Worm (Caenorhabditis elegans) whole organism, L1 larva: ENCODE data around the gene F54D5.15.

ENCODE experiments used
- C16A3.4 ChIP-seq: fragments of 150-350 bp; optimal IDR thresholded peaks from 2 replicates; lab custom pipeline; 2014; ENCODE audit warnings: missing biosample characterization, missing genetic modification characterization
- alr-1 ChIP-seq: fragments of 200-800 bp; sonication (Bioruptor generic); optimal IDR thresholded peaks from 2 replicates; lab custom pipeline; 2018; ENCODE audit warnings: borderline replicate concordance, mild to moderate bottlenecking, missing genetic modification characterization, missing compliant biosample characterization
- aly-2 ChIP-seq: fragments of 150-350 bp; optimal IDR thresholded peaks from 2 replicates; lab custom pipeline; 2014; ENCODE audit warnings: missing biosample characterization, missing genetic modification characterization
- ama-1 ChIP-seq: fragments of 150-350 bp; optimal IDR thresholded peaks from 2 replicates; lab custom pipeline; 2014
- blmp-1 ChIP-seq: fragments of 150-350 bp; optimal IDR thresholded peaks from 2 replicates; lab custom pipeline; 2014; ENCODE audit warnings: missing biosample characterization, missing genetic modification characterization
- ceh-63 ChIP-seq: fragments of 200-800 bp; sonication (Bioruptor generic); optimal IDR thresholded peaks from 2 replicates; lab custom pipeline; 2018; ENCODE audit warnings: mild to moderate bottlenecking, missing genetic modification characterization, missing compliant biosample characterization
- ceh-8 ChIP-seq: fragments of 200-800 bp; sonication (Bioruptor generic); optimal IDR thresholded peaks from 2 replicates; lab custom pipeline; 2018; ENCODE audit warnings: mild to moderate bottlenecking, missing genetic modification characterization, moderate library complexity, missing compliant biosample characterization
- ceh-82 ChIP-seq, 3 experiments: fragments of 150-350 bp in 1 of 3; sonication (generic microtip) in 2 of 3; optimal IDR thresholded peaks; 2 replicates each; lab custom pipeline; 2014 to 2017; ENCODE audit warnings: missing biosample characterization in 3 of 3, missing genetic modification characterization in 3 of 3
- ces-1 ChIP-seq: fragments of 150-350 bp; optimal IDR thresholded peaks from 2 replicates; lab custom pipeline; 2014; ENCODE audit warnings: missing biosample characterization, missing genetic modification reagents, missing genetic modification characterization
- dpl-1 ChIP-seq, 3 experiments: fragments of 150-350 bp in 2 of 3; sonication (generic microtip) in 1 of 3; optimal IDR thresholded peaks; 2 replicates each; lab custom pipeline; 2014 to 2017; ENCODE audit warnings: missing biosample characterization in 3 of 3, missing genetic modification characterization in 3 of 3, missing genetic modification reagents in 3 of 3
- efl-1 ChIP-seq, 4 experiments: fragments of 150-350 bp; optimal IDR thresholded peaks in 3 of 4; peaks in 1 of 4; 1 replicate in 1 of 4; 2 replicates in 3 of 4; lab custom pipeline; 2014; ENCODE audit warnings: missing biosample characterization in 2 of 4, missing genetic modification characterization in 2 of 4, missing genetic modification reagents in 2 of 4
- elt-2 ChIP-seq: sonication (generic microtip); optimal IDR thresholded peaks from 2 replicates; lab custom pipeline; 2016; ENCODE audit warnings: missing genetic modification characterization, mild to moderate bottlenecking, inconsistent platforms, missing compliant biosample characterization, missing genetic modification reagents
- elt-3 ChIP-seq, 6 experiments: fragments of 150-350 bp in 1 of 6; sonication (generic microtip); optimal IDR thresholded peaks; 2 replicates each; lab custom pipeline; 2017 to 2018; ENCODE audit warnings: missing biosample characterization in 6 of 6, missing genetic modification characterization in 6 of 6, inconsistent platforms in 1 of 6
- ets-5 ChIP-seq: fragments of 200-800 bp; sonication (Bioruptor generic); IDR thresholded peaks from 2 replicates; pipeline ENCODE4 v1.3.6; 2022; ENCODE audit warnings: missing genetic modification characterization, missing compliant biosample characterization
- fkh-10 ChIP-seq: sonication (generic microtip); optimal IDR thresholded peaks from 2 replicates; lab custom pipeline; 2017; ENCODE audit warnings: missing biosample characterization, missing genetic modification reagents, missing genetic modification characterization
- fkh-4 ChIP-seq: sonication (generic microtip); optimal IDR thresholded peaks from 2 replicates; lab custom pipeline; 2016; ENCODE audit warnings: missing compliant biosample characterization, missing genetic modification characterization, borderline replicate concordance
- fkh-8 ChIP-seq: sonication (generic microtip); optimal IDR thresholded peaks from 2 replicates; lab custom pipeline; 2016; ENCODE audit warnings: mild to moderate bottlenecking, missing genetic modification characterization, missing compliant biosample characterization
- hlh-4 ChIP-seq: sonication (generic microtip); optimal IDR thresholded peaks from 2 replicates; lab custom pipeline; 2016; ENCODE audit warnings: mild to moderate bottlenecking, missing genetic modification characterization, missing compliant biosample characterization
- hpl-2 ChIP-seq: fragments of 150-350 bp; optimal IDR thresholded peaks from 2 replicates; lab custom pipeline; 2014; ENCODE audit warnings: missing biosample characterization, missing genetic modification reagents, missing genetic modification characterization
- irx-1 ChIP-seq: sonication (generic microtip); optimal IDR thresholded peaks from 2 replicates; lab custom pipeline; 2016; ENCODE audit warnings: missing genetic modification characterization, missing compliant biosample characterization
- isw-1 ChIP-seq: fragments of 200-800 bp; sonication (Bioruptor generic); IDR thresholded peaks from 2 replicates; pipeline ENCODE4 v1.3.6; 2022; ENCODE audit warnings: missing genetic modification characterization, missing compliant biosample characterization
- jun-1 ChIP-seq: fragments of 150-350 bp; optimal IDR thresholded peaks from 2 replicates; lab custom pipeline; 2014; ENCODE audit warnings: missing biosample characterization, missing genetic modification reagents, missing genetic modification characterization
- lin-14 ChIP-seq: fragments of 200-800 bp; sonication (Bioruptor generic); optimal IDR thresholded peaks from 2 replicates; lab custom pipeline; 2018; ENCODE audit warnings: mild to moderate bottlenecking, missing genetic modification characterization, moderate library complexity, missing compliant biosample characterization
- lin-35 ChIP-seq, 2 experiments: fragments of 150-350 bp; optimal IDR thresholded peaks; 2 replicates each; lab custom pipeline; 2014; ENCODE audit warnings: missing biosample characterization in 2 of 2, missing genetic modification characterization in 2 of 2, missing genetic modification reagents in 2 of 2
- lsy-2 ChIP-seq, 2 experiments: fragments of 150-350 bp; optimal IDR thresholded peaks; 2 replicates each; lab custom pipeline; 2014; ENCODE audit warnings: missing biosample characterization in 2 of 2, missing genetic modification characterization in 2 of 2
- mep-1 ChIP-seq: fragments of 150-350 bp; optimal IDR thresholded peaks from 2 replicates; lab custom pipeline; 2014; ENCODE audit warnings: missing biosample characterization, missing genetic modification characterization
- nhr-12 ChIP-seq: sonication (generic microtip); optimal IDR thresholded peaks from 2 replicates; lab custom pipeline; 2017; ENCODE audit warnings: missing biosample characterization, missing genetic modification characterization
- nhr-19 ChIP-seq: fragments of 200-800 bp; sonication (Bioruptor generic); conservative IDR thresholded peaks from 2 replicates; pipeline ENCODE4 v1.3.6; 2022; ENCODE audit warnings: missing genetic modification characterization, missing compliant biosample characterization
- nhr-28 ChIP-seq: fragments of 150-350 bp; optimal IDR thresholded peaks from 2 replicates; lab custom pipeline; 2014; ENCODE audit warnings: missing biosample characterization, missing genetic modification characterization
- nhr-84 ChIP-seq: sonication (generic microtip); optimal IDR thresholded peaks from 2 replicates; lab custom pipeline; 2017; ENCODE audit warnings: missing biosample characterization, missing genetic modification characterization
- pqm-1 ChIP-seq: sonication (generic microtip); optimal IDR thresholded peaks from 3 replicates; lab custom pipeline; 2017; ENCODE audit warnings: missing biosample characterization, missing genetic modification characterization
- skn-1 ChIP-seq: fragments of 150-350 bp; optimal IDR thresholded peaks from 2 replicates; lab custom pipeline; 2014; ENCODE audit warnings: missing biosample characterization, missing genetic modification characterization
- snpc-4 ChIP-seq: fragments of 150-350 bp; optimal IDR thresholded peaks from 2 replicates; lab custom pipeline; 2014; ENCODE audit warnings: missing biosample characterization, missing genetic modification characterization
- snu-23 ChIP-seq: sonication (generic microtip); optimal IDR thresholded peaks from 2 replicates; lab custom pipeline; 2016; ENCODE audit warnings: missing genetic modification characterization, missing compliant biosample characterization
- sox-4 ChIP-seq: sonication (generic microtip); optimal IDR thresholded peaks from 2 replicates; lab custom pipeline; 2016; ENCODE audit warnings: missing genetic modification characterization, missing compliant biosample characterization
- sptf-1 ChIP-seq: fragments of 150-350 bp; optimal IDR thresholded peaks from 2 replicates; lab custom pipeline; 2014; ENCODE audit warnings: missing biosample characterization, missing genetic modification characterization
- swsn-7 ChIP-seq: sonication (generic microtip); optimal IDR thresholded peaks from 2 replicates; lab custom pipeline; 2016; ENCODE audit warnings: missing genetic modification characterization, missing compliant biosample characterization
- tbx-2 ChIP-seq: sonication (generic microtip); optimal IDR thresholded peaks from 2 replicates; lab custom pipeline; 2016; ENCODE audit warnings: missing genetic modification characterization, missing compliant biosample characterization
- tlp-1 ChIP-seq: fragments of 150-350 bp; optimal IDR thresholded peaks from 2 replicates; lab custom pipeline; 2014; ENCODE audit warnings: missing biosample characterization, missing genetic modification characterization
- unc-130 ChIP-seq: fragments of 150-350 bp; optimal IDR thresholded peaks from 2 replicates; lab custom pipeline; 2017; ENCODE audit warnings: missing biosample characterization, missing genetic modification characterization, inconsistent platforms
- vab-15 ChIP-seq: sonication (generic microtip); optimal IDR thresholded peaks from 2 replicates; lab custom pipeline; 2017; ENCODE audit warnings: missing genotype, mild to moderate bottlenecking, missing genetic modification characterization, missing compliant biosample characterization
- ztf-4 ChIP-seq: fragments of 150-350 bp; optimal IDR thresholded peaks from 2 replicates; lab custom pipeline; 2014; ENCODE audit warnings: missing biosample characterization, missing genetic modification characterization

F54D5.15 gene

ce11 chrII:11578327-11578726 is 14.3 kb upstream of the F54D5.15 start, which contains the start of gene smc-6 (continued):
- peak; percentile 33 for TF ChIP-seq blmp-1 (tag; lab: Kevin White, UChicago)
- TF ChIP-seq jun-1: no peak
- TF ChIP-seq skn-1: peak; percentile 70
- TF ChIP-seq isw-1: peak; percentile 23; the same call in 1 of the 2 replicates
- TF ChIP-seq lin-35 (GFP tag; optimal IDR thresholded peaks at IDR 0.05; lab: Kevin White, UChicago): peak; percentile 64 to 80
- peak; percentile 5 for TF ChIP-seq fkh-8
- peak; percentile 67 to 70 for TF ChIP-seq efl-1 (optimal IDR thresholded peaks at IDR 0.05; lab: Kevin White, UChicago)
- TF ChIP-seq efl-1 (GFP tag; optimal IDR thresholded peaks at IDR 0.05 in 1 of 2; lab: Kevin White, UChicago): peak; percentile 81 to 97
- no peak for TF ChIP-seq lin-14
- peak in 1 of 3 experiments; percentile 58 for TF ChIP-seq ceh-82 (tag; optimal IDR thresholded peaks at IDR 0.05; lab: Kevin White, UChicago)
- no peak for TF ChIP-seq aly-2 (tag; lab: Kevin White, UChicago)
- no peak for TF ChIP-seq ztf-4 (tag; lab: Kevin White, UChicago)
- TF ChIP-seq ceh-8 (GFP tag; lab: Kevin White, UChicago): no peak
- TF ChIP-seq hlh-4 (tag; lab: Kevin White, UChicago): no peak

- no peak for TF ChIP-seq blmp-1 (tag; lab: Kevin White, UChicago)
- TF ChIP-seq dpl-1 (GFP tag; optimal IDR thresholded peaks at IDR 0.05; lab: Kevin White, UChicago): no peak
- no peak for TF ChIP-seq hlh-4 (tag; lab: Kevin White, UChicago)
- no peak for TF ChIP-seq swsn-7
- TF ChIP-seq snpc-4 (tag; lab: Kevin White, UChicago): no peak
- TF ChIP-seq snu-23: no peak
- no peak for TF ChIP-seq ceh-63 (GFP tag; lab: Kevin White, UChicago)
- no peak for TF ChIP-seq nhr-28
- TF ChIP-seq tbx-2: no peak
- TF ChIP-seq fkh-4 (tag; lab: Kevin White, UChicago): no peak
- no peak for TF ChIP-seq C16A3.4
- no peak for TF ChIP-seq alr-1 (tag; lab: Kevin White, UChicago)
- TF ChIP-seq, all 84 proteins: peak for 0
These were observed 13.8 kb upstream of the F54D5.15 start for ce11 chrII:11577861-11578260.

ce11 chrII:11577397-11577796 is 13.4 kb upstream of the F54D5.15 start, which contains the start of gene pcs-1:
pcs-1 (minus strand) TSS chrII:11577740.
- TF ChIP-seq lin-14 (peak; percentile 27), vab-15 (tag; lab: Kevin White, UChicago) (no peak), tlp-1 (tag; lab: Kevin White, UChicago) (no peak), ets-5 (GFP tag; lab: Robert Waterston, UW) (no peak), dpl-1 (GFP tag; optimal IDR thresholded peaks at IDR 0.05; lab: Kevin White, UChicago) (no peak), nhr-19 (GFP tag; lab: Robert Waterston, UW) (no peak)

- no peak for TF ChIP-seq nhr-12 (tag; lab: Kevin White, UChicago)
- no peak for TF ChIP-seq irx-1
- TF ChIP-seq nhr-19 (GFP tag; lab: Robert Waterston, UW): no peak
- no peak for TF ChIP-seq hpl-2 (GFP tag; lab: Kevin White, UChicago)
- TF ChIP-seq mep-1 (tag; lab: Kevin White, UChicago): no peak
- no peak for TF ChIP-seq swsn-7
- no peak for TF ChIP-seq hlh-4 (tag; lab: Kevin White, UChicago)
These were observed 8.9 kb upstream of the F54D5.15 start, which contains the start of gene F54D5.2 for ce11 chrII:11572944-11573343. F54D5.2 (plus strand) TSS chrII:11573180.

- TF ChIP-seq pqm-1 (tag; lab: Kevin White, UChicago) (no peak), sptf-1 (tag; lab: Kevin White, UChicago) (no peak), lsy-2 (tag; optimal IDR thresholded peaks at IDR 0.05; lab: Kevin White, UChicago) (no peak), lin-35 (GFP tag; optimal IDR thresholded peaks at IDR 0.05; lab: Kevin White, UChicago) (peak in 1 of 2 experiments; percentile 5), ama-1 (no peak), elt-3 (tag; optimal IDR thresholded peaks at IDR 0.05; lab: Kevin White, UChicago) (no peak), ets-5 (GFP tag; lab: Robert Waterston, UW) (no peak), unc-130 (tag; lab: Kevin White, UChicago) (no peak), isw-1 (no peak), elt-2 (tag; lab: Kevin White, UChicago) (peak; percentile 30), sox-4 (tag; lab: Kevin White, UChicago) (no peak), ces-1 (no peak), efl-1 (optimal IDR thresholded peaks at IDR 0.05; lab: Kevin White, UChicago) (no peak), efl-1 (GFP tag; optimal IDR thresholded peaks at IDR 0.05 in 1 of 2; lab: Kevin White, UChicago) (peak in 1 of 2 experiments; percentile 14), fkh-10 (no peak), nhr-84 (tag; lab: Kevin White, UChicago) (no peak), tlp-1 (tag; lab: Kevin White, UChicago) (no peak)
- TF ChIP-seq, all 84 proteins: peak for 3
These were observed 7.3 kb upstream of the F54D5.15 start, which contains the start of gene F54D5.3 for ce11 chrII:11571260-11571854. F54D5.3 (plus strand) TSS chrII:11571805.
